Fruit fly (Drosophila melanogaster) whole organism, embryonic: ENCODE measurements around the gene dbe.

Experiments used
- Awh ChIP-seq: fragments of 200-800 bp; sonication (Bioruptor generic); IDR thresholded peaks from 2 replicates; pipeline ENCODE4, ENCODE4 v1.3.6; 2022; ENCODE audit warnings: missing biosample characterization, missing genetic modification characterization
- B-H2 ChIP-seq: fragments of 200-800 bp; sonication (Bioruptor generic); optimal IDR thresholded peaks from 2 replicates; lab custom pipeline; 2018; ENCODE audit warnings: missing biosample characterization, mild to moderate bottlenecking, missing genetic modification characterization
- CG10543 ChIP-seq: fragments of 200-800 bp; sonication (Bioruptor generic); optimal IDR thresholded peaks from 3 replicates; lab custom pipeline; 2017; ENCODE audit warnings: missing biosample characterization, mild to moderate bottlenecking, missing genetic modification characterization, moderate library complexity
- CG11504 ChIP-seq: fragments of 200-800 bp; sonication (Bioruptor generic); optimal IDR thresholded peaks from 3 replicates; lab custom pipeline; 2019; ENCODE audit warnings: missing biosample characterization, mild to moderate bottlenecking, missing genetic modification characterization, moderate library complexity
- CG11695 ChIP-seq: fragments of 200-800 bp; sonication (Bioruptor generic); IDR thresholded peaks from 3 replicates; pipeline ENCODE4 v1.3.6; 2022; ENCODE audit warnings: missing biosample characterization, missing genetic modification characterization
- CG11696 ChIP-seq: fragments of 200-800 bp; sonication (Bioruptor generic); IDR thresholded peaks from 2 replicates; pipeline ENCODE4 v1.3.6; 2022; ENCODE audit warnings: missing biosample characterization, missing genetic modification characterization
- CG12659 ChIP-seq: fragments of 200-800 bp; sonication (Bioruptor generic); optimal IDR thresholded peaks from 3 replicates; lab custom pipeline; 2017; ENCODE audit warnings: mild to moderate bottlenecking, missing biosample characterization, missing genetic modification reagents, missing genetic modification characterization
- CG13296 ChIP-seq: fragments of 200-800 bp; sonication (Bioruptor generic); optimal IDR thresholded peaks from 3 replicates; lab custom pipeline; 2018; ENCODE audit warnings: missing biosample characterization, mild to moderate bottlenecking, missing genetic modification characterization
- CG13624 ChIP-seq: fragments of 200-800 bp; sonication (Bioruptor generic); optimal IDR thresholded peaks from 2 replicates; lab custom pipeline; 2016; ENCODE audit warnings: missing biosample characterization, missing genetic modification characterization
- CG13894 ChIP-seq: fragments of 200-800 bp; sonication (Bioruptor generic); optimal IDR thresholded peaks from 3 replicates; lab custom pipeline; 2018; ENCODE audit warnings: missing biosample characterization, mild to moderate bottlenecking, missing genetic modification characterization, moderate library complexity
- CG15514 ChIP-seq: fragments of 200-800 bp; sonication (Bioruptor generic); optimal IDR thresholded peaks from 3 replicates; lab custom pipeline; 2017; ENCODE audit warnings: missing biosample characterization, missing genetic modification characterization, mild to moderate bottlenecking, moderate library complexity, missing genetic modification reagents
- CG15696 ChIP-seq: fragments of 200-800 bp; sonication (Bioruptor generic); optimal IDR thresholded peaks from 2 replicates; lab custom pipeline; 2019; ENCODE audit warnings: missing biosample characterization, mild to moderate bottlenecking, missing genetic modification characterization, moderate library complexity
- CG1603 ChIP-seq: fragments of 200-800 bp; sonication (Bioruptor generic); optimal IDR thresholded peaks from 2 replicates; lab custom pipeline; 2019; ENCODE audit warnings: missing biosample characterization, mild to moderate bottlenecking, missing genetic modification characterization, moderate library complexity
- CG16779 ChIP-seq: fragments of 200-800 bp; sonication (Bioruptor generic); IDR thresholded peaks from 2 replicates; pipeline ENCODE4 v1.3.6; 2022; ENCODE audit warnings: missing biosample characterization, missing genetic modification characterization
- CG18619 ChIP-seq: fragments of 200-800 bp; sonication (Bioruptor generic); optimal IDR thresholded peaks from 3 replicates; lab custom pipeline; 2017; ENCODE audit warnings: missing biosample characterization, mild to moderate bottlenecking, missing genetic modification characterization
- CG31388 ChIP-seq: fragments of 200-800 bp; sonication (Bioruptor generic); optimal IDR thresholded peaks from 2 replicates; lab custom pipeline; 2016; ENCODE audit warnings: missing biosample characterization, missing genetic modification characterization
- CG5180 ChIP-seq: fragments of 200-800 bp; sonication (Bioruptor generic); optimal IDR thresholded peaks from 3 replicates; lab custom pipeline; 2017; ENCODE audit warnings: missing biosample characterization, missing genetic modification characterization, mild to moderate bottlenecking, moderate library complexity, missing genetic modification reagents
- CG7271 ChIP-seq: fragments of 200-800 bp; sonication (Bioruptor generic); optimal IDR thresholded peaks from 2 replicates; lab custom pipeline; 2018; ENCODE audit warnings: missing biosample characterization, mild to moderate bottlenecking, missing genetic modification characterization, moderate library complexity
- CG7839 ChIP-seq: fragments of 200-800 bp; sonication (Bioruptor generic); optimal IDR thresholded peaks from 3 replicates; lab custom pipeline; 2018; ENCODE audit warnings: missing biosample characterization, mild to moderate bottlenecking, missing genetic modification characterization, moderate library complexity
- CG7963 ChIP-seq: fragments of 200-800 bp; sonication (Bioruptor generic); IDR thresholded peaks from 3 replicates; pipeline ENCODE4 v1.3.6; 2022; ENCODE audit warnings: missing biosample characterization, missing genetic modification characterization; ENCODE audit not compliant: partially characterized antibody
- CkIIα-i1 ChIP-seq: fragments of 200-800 bp; sonication (Bioruptor generic); IDR thresholded peaks from 2 replicates; pipeline ENCODE4 v1.3.6; 2022; ENCODE audit warnings: missing biosample characterization, missing genetic modification characterization
- Dip3 ChIP-seq: fragments of 200-800 bp; sonication (Bioruptor generic); optimal IDR thresholded peaks from 3 replicates; lab custom pipeline; 2016; ENCODE audit warnings: missing biosample characterization, missing genetic modification characterization
- E2f2 ChIP-seq: fragments of 200-800 bp; sonication (Bioruptor generic); IDR thresholded peaks from 2 replicates; pipeline ENCODE4 v1.3.6; 2022; ENCODE audit warnings: missing biosample characterization, missing genetic modification characterization
- HLH3B ChIP-seq: fragments of 200-800 bp; sonication (Bioruptor generic); IDR thresholded peaks from 2 replicates; pipeline ENCODE4 v1.3.6; 2022; ENCODE audit warnings: missing biosample characterization, missing genetic modification characterization
- Hey ChIP-seq: fragments of 200-800 bp; sonication (Bioruptor generic); optimal IDR thresholded peaks from 3 replicates; lab custom pipeline; 2018; ENCODE audit warnings: missing biosample characterization, mild to moderate bottlenecking, missing genetic modification characterization
- MBD-R2 ChIP-seq: fragments of 200-800 bp; sonication (Bioruptor generic); IDR thresholded peaks from 2 replicates; pipeline ENCODE4 v1.3.6; 2022; ENCODE audit warnings: missing biosample characterization, missing genetic modification characterization
- MESR4 ChIP-seq: fragments of 200-800 bp; sonication (Bioruptor generic); optimal IDR thresholded peaks from 2 replicates; lab custom pipeline; 2018; ENCODE audit warnings: missing biosample characterization, mild to moderate bottlenecking, missing genetic modification characterization, moderate library complexity
- Nf-YB ChIP-seq: fragments of 200-800 bp; sonication (Bioruptor generic); optimal IDR thresholded peaks from 3 replicates; lab custom pipeline; 2019; ENCODE audit warnings: missing biosample characterization, mild to moderate bottlenecking, missing genetic modification characterization, moderate library complexity
- Nf-YC ChIP-seq: fragments of 200-800 bp; optimal IDR thresholded peaks from 3 replicates; lab custom pipeline; 2019; ENCODE audit warnings: missing biosample characterization, mild to moderate bottlenecking, missing genetic modification characterization, moderate library complexity
- Sox102F ChIP-seq: fragments of 200-800 bp; sonication (Bioruptor generic); optimal IDR thresholded peaks from 2 replicates; lab custom pipeline; 2018; ENCODE audit warnings: missing biosample characterization, mild to moderate bottlenecking, missing genetic modification characterization, moderate library complexity
- Vsx1 ChIP-seq: fragments of 200-800 bp; sonication (Bioruptor generic); optimal IDR thresholded peaks from 2 replicates; lab custom pipeline; 2017; ENCODE audit warnings: missing biosample characterization, mild to moderate bottlenecking, missing genetic modification characterization, missing genetic modification reagents
- ab ChIP-seq: fragments of 200-800 bp; sonication (Bioruptor generic); optimal IDR thresholded peaks from 2 replicates; lab custom pipeline; 2016; ENCODE audit warnings: missing biosample characterization, missing genetic modification characterization
- aop ChIP-seq: fragments of 200-800 bp; sonication (Bioruptor generic); IDR thresholded peaks from 2 replicates; pipeline ENCODE4 v1.3.6; 2022; ENCODE audit warnings: missing biosample characterization, missing genetic modification characterization
- ase ChIP-seq: fragments of 200-800 bp; sonication (Bioruptor generic); IDR thresholded peaks from 3 replicates; pipeline ENCODE4 v1.3.6; 2022; ENCODE audit warnings: missing biosample characterization, missing genetic modification characterization
- caup ChIP-seq: fragments of 200-800 bp; sonication (Bioruptor generic); optimal IDR thresholded peaks from 3 replicates; lab custom pipeline; 2017; ENCODE audit warnings: missing biosample characterization, mild to moderate bottlenecking, missing genetic modification characterization, moderate library complexity; ENCODE audit not compliant: severe bottlenecking
- chm ChIP-seq: fragments of 200-800 bp; sonication (Bioruptor generic); IDR thresholded peaks from 2 replicates; pipeline ENCODE4 v1.3.6; 2022; ENCODE audit warnings: missing biosample characterization, missing genetic modification characterization
- crp ChIP-seq, 2 experiments: fragments of 200-800 bp; sonication (Bioruptor generic); optimal IDR thresholded peaks; 2 replicates in 1 of 2; 3 replicates in 1 of 2; lab custom pipeline; 2017; ENCODE audit warnings: missing biosample characterization in 2 of 2, missing genetic modification characterization in 2 of 2, mild to moderate bottlenecking in 1 of 2, moderate library complexity in 1 of 2
- dysf ChIP-seq: fragments of 200-800 bp; sonication (Bioruptor generic); IDR thresholded peaks from 3 replicates; pipeline ENCODE4 v1.3.6; 2022; ENCODE audit warnings: missing biosample characterization, missing genetic modification characterization
- eyg ChIP-seq: fragments of 200-800 bp; sonication (Bioruptor generic); optimal IDR thresholded peaks from 3 replicates; lab custom pipeline; 2016; ENCODE audit warnings: missing biosample characterization, missing genetic modification characterization
- fd102C ChIP-seq: fragments of 200-800 bp; sonication (Bioruptor generic); optimal IDR thresholded peaks from 2 replicates; lab custom pipeline; 2018; ENCODE audit warnings: missing biosample characterization, mild to moderate bottlenecking, missing genetic modification characterization, moderate library complexity
- grau ChIP-seq: fragments of 200-800 bp; optimal IDR thresholded peaks from 3 replicates; lab custom pipeline; 2019; ENCODE audit warnings: missing biosample characterization, mild to moderate bottlenecking, missing genetic modification characterization, moderate library complexity
- gro ChIP-seq: fragments of 200-800 bp; sonication (Bioruptor generic); optimal IDR thresholded peaks from 2 replicates; lab custom pipeline; 2016; ENCODE audit warnings: missing biosample characterization, missing genetic modification characterization
- ind ChIP-seq: fragments of 200-800 bp; sonication (Bioruptor generic); optimal IDR thresholded peaks from 3 replicates; lab custom pipeline; 2016; ENCODE audit warnings: missing biosample characterization, missing genetic modification characterization
- kah ChIP-seq: fragments of 200-800 bp; sonication (Bioruptor generic); optimal IDR thresholded peaks from 2 replicates; lab custom pipeline; 2018; ENCODE audit warnings: missing biosample characterization, mild to moderate bottlenecking, missing genetic modification characterization
- lola ChIP-seq, 3 experiments: fragments of >200 bp in 2 of 3; fragments of 200-800 bp in 1 of 3; sonication (Bioruptor generic) in 1 of 3; optimal IDR thresholded peaks; 2 replicates each; lab custom pipeline; 2017 to 2019; ENCODE audit warnings: missing biosample characterization in 3 of 3, missing genetic modification characterization in 3 of 3, mild to moderate bottlenecking in 1 of 3, moderate library complexity in 1 of 3
- sens ChIP-seq: fragments of 200-800 bp; sonication (Bioruptor generic); peaks from one replicate; lab custom pipeline; 2016; ENCODE audit warnings: missing biosample characterization, missing genetic modification characterization
- sens-2 ChIP-seq: fragments of 200-800 bp; sonication (Bioruptor generic); IDR thresholded peaks from 2 replicates; pipeline ENCODE4 v1.3.6; 2022; ENCODE audit warnings: missing biosample characterization, missing genetic modification characterization
- so ChIP-seq: fragments of 200-800 bp; sonication (Bioruptor generic); IDR thresholded peaks from 3 replicates; pipeline ENCODE4 v1.3.6; 2022; ENCODE audit warnings: missing biosample characterization, missing genetic modification characterization

Gene dbe

dm6 chr2L:867899-868605 is 1.6 kb downstream of the dbe start, which contains the start of gene aru (continued):
- TF ChIP-seq Vsx1 (GFP tag; lab: Kevin White, UChicago): peak; percentile 9
- TF ChIP-seq CG15696: no peak
- TF ChIP-seq so (GFP tag; lab: Robert Waterston, UW): no peak
- peak; percentile 70 for TF ChIP-seq sens
- peak; percentile 26 for TF ChIP-seq grau (tag; lab: Kevin White, UChicago)
- no peak for TF ChIP-seq gro (GFP tag; lab: Kevin White, UChicago)
- TF ChIP-seq CG11504: peak; percentile 55
- no peak for TF ChIP-seq ind (GFP tag; lab: Kevin White, UChicago)
- TF ChIP-seq Nf-YC (tag; lab: Kevin White, UChicago): peak; percentile 27
- TF ChIP-seq CG18619 (GFP tag; lab: Kevin White, UChicago): no peak
- TF ChIP-seq CG13624 (GFP tag; lab: Kevin White, UChicago): no peak
- no peak for TF ChIP-seq MBD-R2 (GFP tag; lab: Robert Waterston, UW)
- TF ChIP-seq eyg (GFP tag; lab: Kevin White, UChicago): no peak
- TF ChIP-seq CG7839 (tag; lab: Kevin White, UChicago): peak; percentile 42
- peak; percentile 37 for TF ChIP-seq fd102C (GFP tag; lab: Kevin White, UChicago)
- TF ChIP-seq Sox102F (GFP tag; lab: Kevin White, UChicago): peak; percentile 15
- peak; percentile 28 for TF ChIP-seq CG1603 (tag; lab: Kevin White, UChicago)
- peak; percentile 65 for TF ChIP-seq CG13296 (GFP tag; lab: Kevin White, UChicago)
- TF ChIP-seq chm (GFP tag; lab: Robert Waterston, UW): peak; percentile 53; the same call in 1 of the 2 replicates
- TF ChIP-seq CkIIα-i1 (GFP tag; lab: Robert Waterston, UW): no peak
- TF ChIP-seq Dip3 (GFP tag; lab: Kevin White, UChicago): no peak
- TF ChIP-seq Nf-YB (GFP tag; lab: Kevin White, UChicago): peak; percentile 37
- no peak for TF ChIP-seq MESR4 (GFP tag; lab: Kevin White, UChicago)
- TF ChIP-seq CG15514 (GFP tag; lab: Kevin White, UChicago): peak; percentile 21
- no peak for TF ChIP-seq CG16779
- TF ChIP-seq CG12659: peak; percentile 47
- TF ChIP-seq ab: no peak
- TF ChIP-seq CG7271 (tag; lab: Kevin White, UChicago): no peak
- TF ChIP-seq caup: peak; percentile 9
- TF ChIP-seq ase (GFP tag; lab: Robert Waterston, UW): no peak
- TF ChIP-seq crp (GFP tag; optimal IDR thresholded peaks at IDR 0.05; lab: Kevin White, UChicago): no peak
- TF ChIP-seq kah (GFP tag; lab: Kevin White, UChicago): peak; percentile 83
- TF ChIP-seq CG5180 (GFP tag; lab: Kevin White, UChicago): peak; percentile 26
- peak; percentile 24; the same call in 1 of the 2 replicates for TF ChIP-seq Awh
- peak; percentile 12; the same call in 1 of the 3 replicates for TF ChIP-seq dysf (GFP tag; lab: Robert Waterston, UW)
- no peak for TF ChIP-seq CG7963
- peak; percentile 19; the same call in 1 of the 2 replicates for TF ChIP-seq sens-2 (GFP tag; lab: Robert Waterston, UW)
- peak; percentile 99 for TF ChIP-seq CG11696 (GFP tag; lab: Robert Waterston, UW)
- no peak for TF ChIP-seq CG11695 (GFP tag; lab: Robert Waterston, UW)
- TF ChIP-seq lola (GFP tag; optimal IDR thresholded peaks at IDR 0.05; lab: Kevin White, UChicago): peak in 1 of 3 experiments; percentile 20
- no peak for TF ChIP-seq Hey (tag; lab: Kevin White, UChicago)
- peak; percentile 38 for TF ChIP-seq CG13894
- TF ChIP-seq CG31388 (GFP tag; lab: Kevin White, UChicago): no peak
- TF ChIP-seq B-H2 (GFP tag; lab: Kevin White, UChicago): peak; percentile 14
- no peak for TF ChIP-seq aop (GFP tag; lab: Robert Waterston, UW)
- TF ChIP-seq CG10543 (GFP tag; lab: Kevin White, UChicago): peak; percentile 48
- TF ChIP-seq E2f2: peak; percentile 29; the same call in 1 of the 2 replicates
- no peak for TF ChIP-seq HLH3B (GFP tag; lab: Robert Waterston, UW)
